Worm (Caenorhabditis elegans) whole organism, late embryonic: ENCODE measurements around the gene T13C5.9.

Experiments used
- Y22D7AL.16 ChIP-seq: sonication (generic microtip); optimal IDR thresholded peaks from 2 replicates; lab custom pipeline; 2016; ENCODE audit warnings: missing genetic modification characterization, missing compliant biosample characterization
- ceh-18 ChIP-seq: sonication (generic microtip); optimal IDR thresholded peaks from 2 replicates; lab custom pipeline; 2016; ENCODE audit warnings: missing genetic modification characterization, missing compliant biosample characterization
- ceh-22 ChIP-seq: sonication (generic microtip); optimal IDR thresholded peaks from 2 replicates; lab custom pipeline; 2017; ENCODE audit warnings: missing biosample characterization, missing genetic modification characterization
- ceh-24 ChIP-seq: sonication (generic microtip); optimal IDR thresholded peaks from 2 replicates; lab custom pipeline; 2016; ENCODE audit warnings: mild to moderate bottlenecking, missing genetic modification characterization, missing compliant biosample characterization
- ceh-31 ChIP-seq: sonication (generic microtip); optimal IDR thresholded peaks from 2 replicates; lab custom pipeline; 2016; ENCODE audit warnings: missing genetic modification characterization, missing compliant biosample characterization
- ceh-45 ChIP-seq: fragments of 200-800 bp; sonication (Bioruptor generic); IDR thresholded peaks from 2 replicates; pipeline ENCODE4 v1.3.6; 2022; ENCODE audit warnings: missing genetic modification reagents, missing genetic modification characterization, missing compliant biosample characterization
- ceh-6 ChIP-seq: fragments of 200-800 bp; sonication (Bioruptor generic); optimal IDR thresholded peaks from 2 replicates; lab custom pipeline; 2018; ENCODE audit warnings: mild to moderate bottlenecking, missing genetic modification characterization, missing compliant biosample characterization
- dve-1 ChIP-seq: sonication (generic microtip); optimal IDR thresholded peaks from 2 replicates; lab custom pipeline; 2017; ENCODE audit warnings: antibody characterized with exemption, mild to moderate bottlenecking, missing genetic modification characterization, missing compliant biosample characterization
- ets-4 ChIP-seq: sonication (generic microtip); optimal IDR thresholded peaks from 2 replicates; lab custom pipeline; 2016; ENCODE audit warnings: missing genetic modification characterization, missing compliant biosample characterization
- fkh-10 ChIP-seq: fragments of 150-350 bp; optimal IDR thresholded peaks from 2 replicates; lab custom pipeline; 2014; ENCODE audit warnings: missing biosample characterization, missing genetic modification reagents, missing genetic modification characterization
- hlh-30 ChIP-seq: sonication (generic microtip); optimal IDR thresholded peaks from 2 replicates; lab custom pipeline; 2017; ENCODE audit warnings: antibody characterized with exemption, missing genetic modification characterization, missing compliant biosample characterization; ENCODE audit not compliant: insufficient read depth
- hlh-6 ChIP-seq: sonication (generic microtip); optimal IDR thresholded peaks from 2 replicates; lab custom pipeline; 2016; ENCODE audit warnings: missing genotype, missing genetic modification characterization, missing compliant biosample characterization
- hlh-8 ChIP-seq: sonication (generic microtip); optimal IDR thresholded peaks from 2 replicates; lab custom pipeline; 2016; ENCODE audit warnings: missing genotype, missing genetic modification characterization, missing compliant biosample characterization
- lim-6 ChIP-seq: sonication (generic microtip); optimal IDR thresholded peaks from 2 replicates; lab custom pipeline; 2016; ENCODE audit warnings: missing genetic modification characterization, missing compliant biosample characterization
- nhr-232 ChIP-seq: sonication (generic microtip); optimal IDR thresholded peaks from 2 replicates; lab custom pipeline; 2016; ENCODE audit warnings: missing genetic modification characterization, missing compliant biosample characterization
- odd-2 ChIP-seq: sonication (generic microtip); optimal IDR thresholded peaks from 2 replicates; lab custom pipeline; 2017; ENCODE audit warnings: antibody characterized with exemption, mild to moderate bottlenecking, missing genetic modification characterization, missing compliant biosample characterization
- pax-1 ChIP-seq: fragments of 150-350 bp; optimal IDR thresholded peaks from 2 replicates; lab custom pipeline; 2014; ENCODE audit warnings: missing biosample characterization, missing genetic modification characterization
- pha-4 ChIP-seq: fragments of 150-350 bp; optimal IDR thresholded peaks from 2 replicates; lab custom pipeline; 2018; ENCODE audit warnings: missing biosample characterization, missing genetic modification reagents, missing genetic modification characterization
- pqm-1 ChIP-seq: sonication (generic microtip); optimal IDR thresholded peaks from 2 replicates; lab custom pipeline; 2016; ENCODE audit warnings: missing genetic modification characterization, missing compliant biosample characterization
- rnt-1 ChIP-seq: sonication (generic microtip); optimal IDR thresholded peaks from 2 replicates; lab custom pipeline; 2016; ENCODE audit warnings: missing genetic modification characterization, missing compliant biosample characterization
- syd-9 ChIP-seq: sonication (generic microtip); optimal IDR thresholded peaks from 2 replicates; lab custom pipeline; 2016; ENCODE audit warnings: mild to moderate bottlenecking, missing genetic modification characterization, moderate library complexity, missing compliant biosample characterization
- tbx-7 ChIP-seq: sonication (generic microtip); optimal IDR thresholded peaks from 2 replicates; lab custom pipeline; 2016; ENCODE audit warnings: missing genotype, missing genetic modification characterization, missing compliant biosample characterization
- unc-42 ChIP-seq: sonication (generic microtip); optimal IDR thresholded peaks from 2 replicates; lab custom pipeline; 2016; ENCODE audit warnings: missing genotype, missing genetic modification characterization, missing compliant biosample characterization
- ztf-16 ChIP-seq: sonication (generic microtip); optimal IDR thresholded peaks from 2 replicates; lab custom pipeline; 2017; ENCODE audit warnings: missing genetic modification characterization, missing compliant biosample characterization

Gene T13C5.9

ce11 chrX:6235443-6235842 is 45.4 kb downstream of the T13C5.9 start, which contains the start of gene hsp-43:
TSS of gene hsp-43 (minus strand) at chrX:6235543.
- TF ChIP-seq dve-1: no peak
- TF ChIP-seq ztf-16: no peak
- TF ChIP-seq Y22D7AL.16: no peak
- TF ChIP-seq ceh-45 (GFP tag; lab: Robert Waterston, UW): no peak
- TF ChIP-seq fkh-10 (GFP tag; lab: Kevin White, UChicago): no peak
- no peak for TF ChIP-seq odd-2 (tag; lab: Kevin White, UChicago)
- no peak for TF ChIP-seq tbx-7 (tag; lab: Kevin White, UChicago)
- no peak for TF ChIP-seq ceh-22 (tag; lab: Kevin White, UChicago)
- TF ChIP-seq hlh-6: no peak
- TF ChIP-seq pax-1 (tag; lab: Kevin White, UChicago): no peak
- TF ChIP-seq lim-6 (tag; lab: Kevin White, UChicago): no peak
- no peak for TF ChIP-seq unc-42
- no peak for TF ChIP-seq ceh-24 (tag; lab: Kevin White, UChicago)
- no peak for TF ChIP-seq syd-9
- TF ChIP-seq pha-4: no peak
- no peak for TF ChIP-seq nhr-232
- no peak for TF ChIP-seq hlh-30 (tag; lab: Kevin White, UChicago)
- TF ChIP-seq ceh-6: no peak
- no peak for TF ChIP-seq ceh-31 (tag; lab: Kevin White, UChicago)

DNA sequence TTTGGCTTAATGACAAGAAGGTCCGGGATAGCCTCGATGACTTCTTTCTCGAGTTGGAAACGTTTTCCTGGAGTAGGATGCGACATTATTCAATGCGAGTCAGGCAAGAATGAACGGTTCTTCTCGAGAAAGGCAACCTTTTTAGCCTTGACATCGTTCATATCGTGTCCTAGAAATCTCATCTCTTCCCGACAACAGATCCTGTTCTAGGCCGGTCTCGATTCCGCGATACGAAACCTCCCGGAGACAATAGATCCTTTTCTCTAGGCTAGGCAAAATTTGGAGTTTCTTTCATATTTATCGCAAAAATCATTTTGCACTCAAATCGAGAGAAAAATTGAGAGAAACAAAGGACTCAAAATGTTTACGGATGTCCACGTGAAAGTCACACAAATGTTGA is 48.9 kb downstream of the T13C5.9 start, which contains the start of gene rml-3:
Gene rml-3 (minus strand): TSS at position 93 of the 400 bp plus-strand sequence.
- TF ChIP-seq ets-4 (tag; lab: Kevin White, UChicago) (no peak), rnt-1 (tag; lab: Kevin White, UChicago) (peak; percentile 51)

ce11 chrX:6239927-6240639 is 50.0 kb downstream of the T13C5.9 start:
- TF ChIP-seq pqm-1 (tag; lab: Kevin White, UChicago): no peak
- TF ChIP-seq hlh-8: no peak
- TF ChIP-seq ceh-18 (tag; lab: Kevin White, UChicago): peak; percentile 4

DNA sequence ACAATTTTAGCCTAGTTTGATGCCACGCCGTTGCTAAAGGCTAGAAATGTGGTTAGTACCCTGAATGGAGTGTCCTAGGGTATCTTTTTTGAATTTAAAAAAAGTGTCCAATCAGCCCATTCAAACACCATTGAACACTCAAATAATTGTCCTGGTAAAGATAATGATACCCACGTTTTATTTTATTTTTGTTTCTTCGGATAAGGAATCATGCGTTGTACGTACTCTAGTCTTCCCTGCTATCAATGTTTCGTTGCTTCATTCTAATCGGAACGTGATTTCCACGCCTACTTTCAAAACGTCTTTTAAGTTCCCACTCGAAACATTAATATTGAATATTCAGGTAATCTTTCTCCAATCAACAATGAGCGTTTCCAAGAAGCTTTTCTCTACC is 50.6 kb downstream of the T13C5.9 start, which contains the start of gene got-2.2:
Gene got-2.2 (plus strand): TSS at position 344 of the 394 bp plus-strand sequence.
- TF ChIP-seq hlh-6: no peak
